Worm (Caenorhabditis elegans): Measurements from ENCODE around the gene rocf-1.

rocf-1 gene

DNA sequence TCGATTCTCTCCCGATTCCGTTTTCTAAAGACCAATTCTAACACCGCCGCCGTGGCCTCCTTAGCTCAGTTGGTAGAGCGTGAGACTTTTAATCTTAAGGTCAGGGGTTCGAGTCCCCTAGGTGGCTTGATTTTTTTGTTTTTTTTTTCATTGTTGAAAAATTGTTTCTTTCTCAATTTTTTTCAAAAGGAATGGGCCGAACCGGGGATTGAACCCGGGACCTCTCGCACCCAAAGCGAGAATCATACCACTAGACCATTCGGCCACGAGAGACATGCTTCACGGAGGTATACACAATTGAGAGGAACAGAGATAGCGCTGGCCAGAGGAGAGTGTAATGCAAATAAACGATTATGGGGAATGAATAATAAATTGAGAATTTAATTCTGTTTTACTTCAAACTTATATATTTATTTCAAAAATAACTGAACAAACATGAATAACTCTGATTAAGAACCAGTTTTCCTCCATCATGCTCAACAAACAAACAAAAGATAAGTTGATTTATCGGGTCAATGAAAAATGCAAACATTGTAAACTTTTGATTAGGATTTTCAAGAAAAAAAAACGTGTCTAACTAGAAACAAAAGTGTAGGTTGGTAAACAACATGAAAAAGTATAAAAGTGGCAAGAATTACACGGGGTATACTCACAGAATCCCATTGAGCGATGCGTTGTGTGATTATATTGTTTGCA is 878 bp upstream of the rocf-1 start, which contains the start of gene pqn-71 (continued):
- no peak for TF ChIP-seq zag-1 (tag; optimal IDR thresholded peaks at IDR 0.05)
- TF ChIP-seq T20F7.1 (GFP tag; optimal IDR thresholded peaks at IDR 0.05) = no peak
- TF ChIP-seq sdz-12 (GFP tag; optimal IDR thresholded peaks at IDR 0.05) = peak; percentile 92
- peak; percentile 95 for TF ChIP-seq spr-1 (tag; optimal IDR thresholded peaks at IDR 0.05)
- TF ChIP-seq lin-29 (GFP tag; IDR thresholded peaks at IDR 0.05) = peak; percentile 93
- TF ChIP-seq skn-1 (tag; optimal IDR thresholded peaks at IDR 0.05) = no peak
- TF ChIP-seq tag-97 (GFP tag; IDR thresholded peaks at IDR 0.05) = 0 out of 2 replicates have a peak, but pooled peaks have one; percentile 41
- peak; percentile 92 for TF ChIP-seq arid-1 (GFP tag; conservative IDR thresholded peaks at IDR 0.05)
- peak; percentile 89 for TF ChIP-seq lin-38 (GFP tag; IDR thresholded peaks at IDR 0.05)
- TF ChIP-seq pqm-1 (tag; optimal IDR thresholded peaks at IDR 0.05) = no peak
- TF ChIP-seq F26F4.8 (GFP tag; conservative IDR thresholded peaks at IDR 0.05) = peak; percentile 97
- TF ChIP-seq Y5F2A.4 (GFP tag; optimal IDR thresholded peaks at IDR 0.05) = peak; percentile 81
- TF ChIP-seq fkh-10 (GFP tag; optimal IDR thresholded peaks at IDR 0.05) = peak; percentile 52
- peak; percentile 91 to 96 for TF ChIP-seq daf-16 (GFP tag; optimal IDR thresholded peaks at IDR 0.05)
- peak; percentile 84 for TF ChIP-seq daf-16 (tag; optimal IDR thresholded peaks at IDR 0.05)
- TF ChIP-seq ctbp-1 (GFP tag; IDR thresholded peaks at IDR 0.05) = peak; percentile 94
- peak; percentile 94 for TF ChIP-seq madf-9 (GFP tag; conservative IDR thresholded peaks at IDR 0.05)
- peak; percentile 64 for TF ChIP-seq nhr-11 (tag; optimal IDR thresholded peaks at IDR 0.05)
- TF ChIP-seq zip-2 (tag; optimal IDR thresholded peaks at IDR 0.05) = peak; percentile 90
- TF ChIP-seq nhr-28 (tag; optimal IDR thresholded peaks at IDR 0.05) = peak; percentile 74
- peak; percentile 47 to 74 for TF ChIP-seq hif-1 (tag; optimal IDR thresholded peaks at IDR 0.05)
- TF ChIP-seq F37D6.2 (tag; optimal IDR thresholded peaks at IDR 0.05) = peak; percentile 83
- TF ChIP-seq D1046.2 (GFP tag; IDR thresholded peaks at IDR 0.05) = peak; percentile 93
- TF ChIP-seq Y48G9A.11 (GFP tag; IDR thresholded peaks at IDR 0.05) = peak; percentile 92
- peak; percentile 92 for TF ChIP-seq duxl-1 (tag; optimal IDR thresholded peaks at IDR 0.05; ENCODE audit: poor library complexity)
- peak; percentile 85 for TF ChIP-seq mxl-2 (GFP tag; conservative IDR thresholded peaks at IDR 0.05)
- peak; percentile 98 for TF ChIP-seq dmd-8 (GFP tag; IDR thresholded peaks at IDR 0.05)
- TF ChIP-seq nhr-111 (GFP tag; optimal IDR thresholded peaks at IDR 0.05) = peak; percentile 86
- TF ChIP-seq aha-1 (tag) = no peak
- no peak; the same call in none of the 2 replicates for TF ChIP-seq pha-4 (GFP tag; IDR thresholded peaks at IDR 0.05)
- peak; percentile 53 for TF ChIP-seq pha-4 (tag; optimal IDR thresholded peaks at IDR 0.05)
- TF ChIP-seq nhr-41 (GFP tag; IDR thresholded peaks at IDR 0.05) = peak; percentile 91
- TF ChIP-seq hlh-11 (tag; optimal IDR thresholded peaks at IDR 0.05) = peak; percentile 89
- peak; percentile 92 for TF ChIP-seq lin-1 (GFP tag; IDR thresholded peaks at IDR 0.05)
- no peak for TF ChIP-seq R02D3.7 (tag; optimal IDR thresholded peaks at IDR 0.05)
- TF ChIP-seq jun-1 (tag; optimal IDR thresholded peaks at IDR 0.05) = peak; percentile 75
- TF ChIP-seq madf-5 (GFP tag; IDR thresholded peaks at IDR 0.05) = peak; percentile 94 to 95
- peak; percentile 89 for TF ChIP-seq ceh-20 (GFP tag; IDR thresholded peaks at IDR 0.05)
- peak; percentile 80 for TF ChIP-seq php-3 (GFP tag; IDR thresholded peaks at IDR 0.05)
- TF ChIP-seq ceh-62 (tag; optimal IDR thresholded peaks at IDR 0.05) = no peak
- peak; percentile 63; the same call in 1 of the 2 replicates for TF ChIP-seq daf-8 (GFP tag; IDR thresholded peaks at IDR 0.05)
- no peak for TF ChIP-seq nhr-10 (tag; optimal IDR thresholded peaks at IDR 0.05)
- peak; percentile 95 for TF ChIP-seq dmd-9 (GFP tag; IDR thresholded peaks at IDR 0.05)
- peak; percentile 85 for TF ChIP-seq mes-2 (tag; optimal IDR thresholded peaks at IDR 0.05; ENCODE audit: poor library complexity, severe bottlenecking)
- TF ChIP-seq ceh-44 (GFP tag; IDR thresholded peaks at IDR 0.05) = peak; percentile 93
- peak; percentile 90 for TF ChIP-seq zfp-3 (GFP tag; conservative IDR thresholded peaks at IDR 0.05)
- TF ChIP-seq mdl-1 (tag; optimal IDR thresholded peaks at IDR 0.05) = peak; percentile 46 to 77
- peak; percentile 91 for TF ChIP-seq hlh-30 (tag; optimal IDR thresholded peaks at IDR 0.05; ENCODE audit: insufficient read depth)
- TF ChIP-seq aly-2 (tag; optimal IDR thresholded peaks at IDR 0.05) = peak; percentile 48
- no peak for TF ChIP-seq nhr-77 (tag; optimal IDR thresholded peaks at IDR 0.05)
